Worm (Caenorhabditis elegans): ENCODE measurements around the gene C02H6.3.

DNA sequence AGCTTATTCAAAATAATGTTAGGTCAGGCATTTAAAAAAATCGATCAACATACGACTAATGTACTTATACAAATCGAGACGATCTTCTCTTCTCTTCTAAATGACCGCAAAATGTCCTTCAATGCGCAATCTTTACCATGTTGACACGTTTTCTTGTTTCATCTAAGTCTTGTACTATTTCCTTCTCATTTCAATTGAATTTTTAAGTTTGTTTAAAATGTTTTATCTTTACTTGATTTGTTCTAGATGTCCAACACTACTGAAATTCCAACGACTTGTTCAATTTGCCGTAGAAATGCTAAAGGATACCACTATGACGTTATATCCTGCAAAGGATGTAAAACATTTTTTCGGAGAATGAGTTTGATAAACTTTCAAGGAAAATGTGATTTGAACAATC lies 45.7 kb downstream of the C02H6.3 start, which contains the start of the genes nhr-263 and nhr-148:
- TF ChIP-seq ets-7 (tag; optimal IDR thresholded peaks at IDR 0.05) (no peak), ceh-13 (GFP tag; optimal IDR thresholded peaks at IDR 0.05) (no peak), tra-4 (tag; optimal IDR thresholded peaks at IDR 0.05) (no peak)

All from whole organism, early embryonic.